Fruit fly (Drosophila melanogaster): Measurements from ENCODE around the gene Lsd-2.

Lsd-2 gene

dm6 chrX:15074646-15075351 lies 1.2 kb downstream of the Lsd-2 start (continued):
- TF ChIP-seq Xrp1 (GFP tag; IDR thresholded peaks at IDR 0.05) (peak; percentile 88), HHEX (GFP tag; optimal IDR thresholded peaks at IDR 0.05) (peak; percentile 90), gcm2 (GFP tag; optimal IDR thresholded peaks at IDR 0.05) (peak; percentile 82), CG10147 (GFP tag; optimal IDR thresholded peaks at IDR 0.05) (peak; percentile 91), Six4 (GFP tag; optimal IDR thresholded peaks at IDR 0.05) (peak; percentile 78), lola (GFP tag; optimal IDR thresholded peaks at IDR 0.05) (peak in 1 of 3 experiments; percentile 72), bowl (GFP tag; IDR thresholded peaks at IDR 0.05) (peak; percentile 74), sug (tag; optimal IDR thresholded peaks at IDR 0.05) (peak; percentile 90), mirr (GFP tag; optimal IDR thresholded peaks at IDR 0.05) (peak; percentile 76), NK7.1 (GFP tag; optimal IDR thresholded peaks at IDR 0.05) (peak; percentile 84), CG2120 (GFP tag; optimal IDR thresholded peaks at IDR 0.05) (peak; percentile 97), CG14441 (GFP tag; IDR thresholded peaks at IDR 0.05) (peak; percentile 86), ATbp (GFP tag; optimal IDR thresholded peaks at IDR 0.05) (peak; percentile 84), CG11093 (GFP tag; IDR thresholded peaks at IDR 0.05) (peak; percentile 87), nau (GFP tag; optimal IDR thresholded peaks at IDR 0.05) (peak; percentile 86), eyg (GFP tag; optimal IDR thresholded peaks at IDR 0.05) (peak; percentile 86), scrt (GFP tag; optimal IDR thresholded peaks at IDR 0.05) (peak; percentile 76), pfk (GFP tag; optimal IDR thresholded peaks at IDR 0.05) (peak; percentile 15), CG4730 (GFP tag; IDR thresholded peaks at IDR 0.05) (peak; percentile 78), unpg (GFP tag; optimal IDR thresholded peaks at IDR 0.05) (peak; percentile 86), CG31365 (tag; optimal IDR thresholded peaks at IDR 0.05) (peak; percentile 69), Mad (GFP tag; optimal IDR thresholded peaks at IDR 0.05) (peak; percentile 86), so (GFP tag; IDR thresholded peaks at IDR 0.05) (peak; percentile 82; the same call in 2 of the 3 replicates), nerfin-2 (GFP tag; IDR thresholded peaks at IDR 0.05; ENCODE audit: partially characterized antibody) (no peak), CG15696 (tag; optimal IDR thresholded peaks at IDR 0.05) (peak; percentile 53), CG12299 (tag; optimal IDR thresholded peaks at IDR 0.05) (peak; percentile 60), croc (GFP tag; conservative IDR thresholded peaks at IDR 0.05) (peak; percentile 74), CG1233 (GFP tag; optimal IDR thresholded peaks at IDR 0.05) (peak; percentile 85), Drgx (GFP tag; IDR thresholded peaks at IDR 0.05) (peak; percentile 87), shn (GFP tag; optimal IDR thresholded peaks at IDR 0.05) (peak; percentile 96), eve (GFP tag; optimal IDR thresholded peaks at IDR 0.05) (peak in 1 of 2 experiments; percentile 95), Optix (GFP tag; IDR thresholded peaks at IDR 0.05) (peak; percentile 80), vfl (GFP tag; optimal IDR thresholded peaks at IDR 0.05) (peak; percentile 86), grn (GFP tag; optimal IDR thresholded peaks at IDR 0.05) (peak; percentile 23), CG10274 (GFP tag; optimal IDR thresholded peaks at IDR 0.05) (peak; percentile 67), CG9609 (GFP tag; optimal IDR thresholded peaks at IDR 0.05) (peak; percentile 89), gro (GFP tag; optimal IDR thresholded peaks at IDR 0.05) (peak; percentile 92), CG3163 (GFP tag; optimal IDR thresholded peaks at IDR 0.05) (peak; percentile 86), Ada2b (GFP tag; IDR thresholded peaks at IDR 0.05) (peak; percentile 88), hbn (GFP tag; IDR thresholded peaks at IDR 0.05; ENCODE audit: partially characterized antibody) (no peak), Hand (GFP tag; optimal IDR thresholded peaks at IDR 0.05) (peak; percentile 80), CG7556 (GFP tag; optimal IDR thresholded peaks at IDR 0.05) (peak; percentile 93), jing (GFP tag; optimal IDR thresholded peaks at IDR 0.05) (peak; percentile 71), pita (GFP tag; optimal IDR thresholded peaks at IDR 0.05) (no peak), CG13424 (tag; optimal IDR thresholded peaks at IDR 0.05) (peak; percentile 88), sisA (GFP tag; IDR thresholded peaks at IDR 0.05) (peak; percentile 91), z (GFP tag; IDR thresholded peaks at IDR 0.05) (no peak), Side (GFP tag; optimal IDR thresholded peaks at IDR 0.05) (peak; percentile 91), Asciz (GFP tag; optimal IDR thresholded peaks at IDR 0.05) (peak; percentile 73)
